Worm (Caenorhabditis elegans): ENCODE measurements around the gene Y37E11AL.9.

- TF ChIP-seq T22C8.4 (GFP tag; IDR thresholded peaks at IDR 0.05) (no peak), ztf-23 (GFP tag; IDR thresholded peaks at IDR 0.05) (no peak), cog-1 (tag; optimal IDR thresholded peaks at IDR 0.05) (no peak), klf-2 (GFP tag; conservative IDR thresholded peaks at IDR 0.05) (no peak), flt-1 (GFP tag; IDR thresholded peaks at IDR 0.05) (no peak), ref-1 (GFP tag; conservative IDR thresholded peaks at IDR 0.05) (no peak), ztf-29 (GFP tag; IDR thresholded peaks at IDR 0.05) (no peak)
Observed at ce11 chrIV:3745806-3746205, 45.4 kb upstream of the Y37E11AL.9 start.
